Fruit fly (Drosophila melanogaster): ENCODE measurements around the gene Polr2H.
A peak's percentile ranks its signal among the peaks of the same experiment; 100 is the strongest.

Gene Polr2H

dm6 chr3L:21773855-21774254 lies 45.1 kb downstream of the Polr2H start (continued):
- TF ChIP-seq CG3065 (GFP tag; optimal IDR thresholded peaks at IDR 0.05) (no peak), h (optimal IDR thresholded peaks at IDR 0.05) (no peak), NC2α (GFP tag; optimal IDR thresholded peaks at IDR 0.05) (no peak), BEAF-32 (GFP tag; optimal IDR thresholded peaks at IDR 0.05) (peak; percentile 43), CG3847 (GFP tag; IDR thresholded peaks at IDR 0.05) (peak; percentile 33; the same call in 1 of the 2 replicates), CG11247 (GFP tag; IDR thresholded peaks at IDR 0.05) (no peak), ATbp (GFP tag; optimal IDR thresholded peaks at IDR 0.05) (no peak), pzg (GFP tag; optimal IDR thresholded peaks at IDR 0.05) (peak; percentile 47), tna (GFP tag; IDR thresholded peaks at IDR 0.05; ENCODE audit: partially characterized antibody) (no peak), CG30431 (GFP tag; optimal IDR thresholded peaks at IDR 0.05) (no peak), CG42726 (GFP tag; IDR thresholded peaks at IDR 0.05; ENCODE audit: partially characterized antibody) (0 out of 2 replicates have a peak, but pooled peaks have one; percentile 40), Lhr (GFP tag; optimal IDR thresholded peaks at IDR 0.05) (peak; percentile 77), Taf1 (GFP tag; IDR thresholded peaks at IDR 0.05) (no peak), PHDP (tag; optimal IDR thresholded peaks at IDR 0.05) (no peak), sens (GFP tag) (peak; percentile 70), abd-A (tag; optimal IDR thresholded peaks at IDR 0.05) (no peak), CG6791 (GFP tag; IDR thresholded peaks at IDR 0.05; ENCODE audit: partially characterized antibody) (0 out of 3 replicates have a peak, but pooled peaks have one; percentile 41), knrl (GFP tag; IDR thresholded peaks at IDR 0.05; ENCODE audit: partially characterized antibody) (peak; percentile 25; the same call in 1 of the 3 replicates), CG17359 (tag; optimal IDR thresholded peaks at IDR 0.05) (no peak)

Data from whole organism, embryonic.